Fruit fly (Drosophila melanogaster) whole organism: ENCODE measurements around the gene Pdzd8.

Experiments used
- Dll ChIP-seq: fragments of >200 bp; optimal IDR thresholded peaks from 2 replicates; lab custom pipeline; 2017
- usp ChIP-seq: fragments of >200 bp; optimal IDR thresholded peaks from 2 replicates; lab custom pipeline; 2017; ENCODE audit warnings: missing biosample characterization, missing genetic modification characterization, mixed read lengths

- TF ChIP-seq Dll (lab: Kevin White, UChicago) = no peak
- no peak for TF ChIP-seq usp (GFP tag; lab: Kevin White, UChicago)
Measured at dm6 chrX:11922650-11923237, 7.9 kb downstream of the Pdzd8 start.
